Worm (Caenorhabditis elegans): Measurements from ENCODE around the gene F35E8.6.

F35E8.6 gene

DNA sequence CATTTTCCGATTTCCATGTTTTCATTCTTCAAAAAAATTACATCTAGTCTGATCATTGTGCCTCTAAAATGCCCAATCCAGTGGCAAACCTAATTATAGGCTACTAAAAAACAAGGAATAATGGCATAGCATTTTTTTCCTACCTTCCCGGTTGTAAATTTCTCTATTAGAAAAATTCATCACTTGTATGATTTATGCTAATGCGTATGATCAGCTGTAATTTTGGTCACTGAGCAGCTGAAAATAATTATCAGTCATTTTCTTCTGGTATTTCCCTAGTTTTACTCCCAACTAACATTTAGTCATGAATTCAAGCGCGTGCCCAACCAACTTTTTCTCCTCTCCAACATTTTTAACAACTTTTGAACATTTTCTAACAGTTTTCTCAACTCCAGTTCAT, 43.5 kb downstream of the F35E8.6 start, which contains the start of gene srh-186:
Gene srh-186, plus strand, starts transcription at position 301 of the 400 bp plus-strand sequence.
- no peak for TF ChIP-seq W03F9.2 (tag; optimal IDR thresholded peaks at IDR 0.05)
- no peak for TF ChIP-seq him-1 (tag; optimal IDR thresholded peaks at IDR 0.05)
- no peak for TF ChIP-seq dao-5 (tag; optimal IDR thresholded peaks at IDR 0.05)

DNA sequence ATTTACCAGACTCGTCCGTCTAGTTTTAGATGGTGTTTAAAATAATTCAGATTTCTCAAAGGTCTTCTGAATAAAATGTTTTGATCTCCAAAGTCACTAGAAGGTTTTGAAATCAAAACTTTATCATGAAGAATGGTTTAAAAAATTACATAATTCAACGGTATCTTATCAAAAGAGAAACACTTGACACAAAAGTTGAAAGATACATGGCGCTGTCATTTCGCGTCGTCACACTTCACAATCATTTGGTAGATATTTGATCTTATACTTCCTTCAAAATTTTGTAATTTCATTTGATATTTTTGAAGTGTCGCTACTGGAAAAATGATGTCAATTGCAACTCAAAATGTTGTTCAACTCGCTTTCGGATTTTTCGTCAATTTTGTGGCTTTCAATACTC, 45.1 kb downstream of the F35E8.6 start, which contains the start of gene F36G9.3:
Gene F36G9.3, plus strand, starts transcription at position 301 of the 400 bp plus-strand sequence.
- TF ChIP-seq him-1 (tag; optimal IDR thresholded peaks at IDR 0.05): no peak
- TF ChIP-seq W03F9.2 (tag; optimal IDR thresholded peaks at IDR 0.05): no peak
- TF ChIP-seq dao-5 (tag; optimal IDR thresholded peaks at IDR 0.05): no peak

DNA sequence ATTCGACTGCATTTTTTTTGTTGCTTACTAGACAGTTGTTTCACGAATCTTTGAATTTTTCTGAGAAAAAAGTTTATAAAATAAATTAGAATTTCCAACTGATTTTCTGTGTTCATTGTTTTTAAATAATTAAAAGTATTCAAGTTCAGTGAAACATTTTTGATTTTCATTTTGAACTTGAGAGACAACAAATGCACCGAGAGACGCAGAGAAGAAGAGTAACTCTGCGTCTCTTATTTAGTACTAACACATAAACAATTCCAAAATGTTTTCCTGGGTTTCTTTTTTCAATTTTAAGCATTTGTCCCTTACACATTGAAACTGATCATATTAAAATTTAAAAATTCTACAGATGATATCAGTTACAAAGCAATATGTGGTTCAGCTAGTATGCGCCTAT, 47.5 kb downstream of the F35E8.6 start:
- TF ChIP-seq W03F9.2 (tag; optimal IDR thresholded peaks at IDR 0.05): no peak
- TF ChIP-seq dao-5 (tag; optimal IDR thresholded peaks at IDR 0.05): no peak
- TF ChIP-seq him-1 (tag; optimal IDR thresholded peaks at IDR 0.05): no peak

All from whole organism, L4/young adult.